Worm (Caenorhabditis elegans) whole organism, early embryonic: ENCODE data around the gene sfa-1.

Experiments used
- B0310.2 ChIP-seq: sonication (generic microtip); optimal IDR thresholded peaks from 2 replicates; lab custom pipeline; 2016; ENCODE audit warnings: mild to moderate bottlenecking, missing genetic modification characterization, missing compliant biosample characterization
- F13C5.2 ChIP-seq: sonication (generic microtip); optimal IDR thresholded peaks from 2 replicates; lab custom pipeline; 2017; ENCODE audit warnings: mild to moderate bottlenecking, missing genetic modification characterization, inconsistent platforms, missing compliant biosample characterization
- aly-1 ChIP-seq: sonication (generic microtip); optimal IDR thresholded peaks from 2 replicates; lab custom pipeline; 2016; ENCODE audit warnings: missing genetic modification characterization, missing compliant biosample characterization
- ama-1 ChIP-seq: fragments of 150-350 bp; optimal IDR thresholded peaks from 2 replicates; lab custom pipeline; 2014
- ceh-13 ChIP-seq: fragments of 200-800 bp; sonication (Bioruptor generic); optimal IDR thresholded peaks from 2 replicates; lab custom pipeline; 2018; ENCODE audit warnings: mild to moderate bottlenecking, missing genetic modification characterization, missing compliant biosample characterization
- ceh-36 ChIP-seq: sonication (generic microtip); optimal IDR thresholded peaks from 2 replicates; lab custom pipeline; 2016; ENCODE audit warnings: missing genetic modification characterization, inconsistent platforms, missing compliant biosample characterization
- ets-7 ChIP-seq: sonication (generic microtip); optimal IDR thresholded peaks from 2 replicates; lab custom pipeline; 2016; ENCODE audit warnings: missing genotype, missing genetic modification characterization, missing compliant biosample characterization
- flt-1 ChIP-seq: fragments of 200-800 bp; sonication (Bioruptor generic); IDR thresholded peaks from 2 replicates; pipeline ENCODE4 v1.3.6; 2022; ENCODE audit warnings: missing genetic modification characterization, missing compliant biosample characterization
- hmbx-1 ChIP-seq: sonication (generic microtip); optimal IDR thresholded peaks from 2 replicates; lab custom pipeline; 2016; ENCODE audit warnings: mild to moderate bottlenecking, missing genetic modification characterization, missing compliant biosample characterization
- hmg-4 ChIP-seq: fragments of 200-800 bp; sonication (Bioruptor generic); optimal IDR thresholded peaks from 2 replicates; lab custom pipeline; 2018; ENCODE audit warnings: mild to moderate bottlenecking, missing genetic modification characterization, missing compliant biosample characterization
- pes-1 ChIP-seq: fragments of 200-800 bp; sonication (Bioruptor generic); IDR thresholded peaks from 2 replicates; pipeline ENCODE4 v1.3.6; 2022; ENCODE audit warnings: missing genetic modification reagents, missing genetic modification characterization, missing compliant biosample characterization
- sea-1 ChIP-seq: fragments of 200-800 bp; sonication (Bioruptor generic); conservative IDR thresholded peaks from 2 replicates; pipeline ENCODE4 v1.3.6; 2022; ENCODE audit warnings: missing genetic modification characterization, missing compliant biosample characterization
- tbx-11 ChIP-seq: fragments of 200-800 bp; sonication (Bioruptor generic); IDR thresholded peaks from 2 replicates; pipeline ENCODE4 v1.3.6; 2022; ENCODE audit warnings: missing genetic modification characterization, missing compliant biosample characterization
- tra-4 ChIP-seq: sonication (generic microtip); optimal IDR thresholded peaks from 2 replicates; lab custom pipeline; 2017; ENCODE audit warnings: missing genetic modification characterization, missing compliant biosample characterization

ce11 chrIV:17126512-17126911 is 15.7 kb upstream of the sfa-1 start:
- TF ChIP-seq tra-4 (no peak), ceh-36 (tag; lab: Kevin White, UChicago) (no peak), flt-1 (GFP tag; lab: Robert Waterston, UW) (no peak), ama-1 (lab: Kevin White, UChicago) (no peak), sea-1 (GFP tag; lab: Robert Waterston, UW) (no peak), F13C5.2 (tag; lab: Kevin White, UChicago) (no peak), B0310.2 (no peak), ets-7 (no peak), pes-1 (GFP tag; lab: Robert Waterston, UW) (no peak), aly-1 (tag; lab: Kevin White, UChicago) (no peak), hmg-4 (no peak), tbx-11 (GFP tag; lab: Robert Waterston, UW) (no peak), ceh-13 (GFP tag; lab: Kevin White, UChicago) (no peak), hmbx-1 (tag; lab: Kevin White, UChicago) (no peak)
